Worm (Caenorhabditis elegans): ENCODE measurements around the gene fbxa-45.

Gene fbxa-45

DNA sequence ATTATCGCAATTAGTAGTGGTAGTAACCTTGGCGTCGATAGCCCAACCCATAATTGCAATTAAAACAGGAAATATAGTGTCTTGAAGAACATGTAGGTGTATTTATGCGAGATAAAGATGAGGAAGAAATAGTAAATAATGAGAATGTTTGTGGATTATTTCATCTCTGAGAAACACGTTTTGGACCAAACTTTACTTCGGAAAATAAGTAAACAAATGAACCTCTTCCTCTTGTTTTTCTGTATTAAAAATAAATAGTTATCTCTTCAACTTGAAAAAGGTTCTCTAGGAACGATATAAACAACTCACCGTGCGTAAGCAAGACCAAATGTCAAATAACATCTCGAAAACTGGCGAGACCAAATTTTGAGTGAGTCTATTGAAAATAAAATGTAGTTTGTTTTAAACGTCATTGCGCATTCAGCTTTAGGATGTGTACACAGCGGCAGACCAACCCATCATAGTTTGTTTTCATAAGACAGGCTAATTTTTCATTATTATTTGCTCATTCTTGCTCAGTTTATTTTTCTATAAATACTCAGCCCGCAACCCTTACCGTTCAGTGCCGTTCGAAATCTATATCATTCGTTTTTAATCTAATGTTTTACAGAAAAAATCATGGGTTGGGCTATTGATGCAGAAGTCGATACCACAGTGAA, 16.9 kb downstream of the fbxa-45 start, which contains the start of the genes F09C6.11 and F09C6.12:
TSS of gene F09C6.11 (minus strand) at position 51 of the 659 bp plus-strand sequence.
TSS of gene F09C6.12 (plus strand) at position 609 of the 659 bp plus-strand sequence.
- TF ChIP-seq F13C5.2 (tag; optimal IDR thresholded peaks at IDR 0.05) (no peak), hmg-4 (GFP tag; optimal IDR thresholded peaks at IDR 0.05) (no peak), sea-1 (GFP tag; conservative IDR thresholded peaks at IDR 0.05) (no peak)

DNA sequence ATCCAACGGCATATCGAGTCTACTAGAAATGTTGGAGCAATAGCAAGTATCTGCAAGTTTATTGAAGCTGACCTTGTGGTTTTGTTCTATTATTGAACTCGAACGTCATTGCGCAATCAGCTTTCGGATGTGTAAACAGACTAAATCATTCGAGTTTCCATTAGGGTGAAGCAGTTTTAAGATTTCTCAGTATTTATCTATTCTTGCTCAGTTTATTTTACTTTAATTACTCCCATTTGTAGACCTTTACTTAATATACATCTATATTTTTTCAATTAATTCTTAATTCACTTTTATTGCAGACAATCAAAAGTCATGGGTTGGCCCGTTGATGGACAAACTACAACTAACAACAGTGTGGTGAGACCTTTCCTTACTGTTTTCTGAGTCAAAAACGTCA, 18.6 kb downstream of the fbxa-45 start, which contains the start of gene F09C6.14:
TSS of gene F09C6.14 (plus strand) at position 301 of the 400 bp plus-strand sequence.
- TF ChIP-seq aly-1 (tag; optimal IDR thresholded peaks at IDR 0.05) (no peak), pes-1 (GFP tag; IDR thresholded peaks at IDR 0.05) (no peak), sea-1 (GFP tag; conservative IDR thresholded peaks at IDR 0.05) (no peak), hnd-1 (tag; optimal IDR thresholded peaks at IDR 0.05) (no peak), hmg-4 (GFP tag; optimal IDR thresholded peaks at IDR 0.05) (no peak), hmbx-1 (tag; optimal IDR thresholded peaks at IDR 0.05) (no peak), ama-1 (optimal IDR thresholded peaks at IDR 0.05) (no peak), ceh-36 (tag; optimal IDR thresholded peaks at IDR 0.05) (no peak), ets-7 (tag; optimal IDR thresholded peaks at IDR 0.05) (no peak), tbx-37 (GFP tag; conservative IDR thresholded peaks at IDR 0.05) (no peak), ceh-13 (GFP tag; optimal IDR thresholded peaks at IDR 0.05) (no peak), scrt-1 (GFP tag; IDR thresholded peaks at IDR 0.05) (no peak), tra-4 (tag; optimal IDR thresholded peaks at IDR 0.05) (no peak), flt-1 (GFP tag; IDR thresholded peaks at IDR 0.05) (no peak), tbx-11 (GFP tag; IDR thresholded peaks at IDR 0.05) (no peak), B0310.2 (tag; optimal IDR thresholded peaks at IDR 0.05) (no peak), F13C5.2 (tag; optimal IDR thresholded peaks at IDR 0.05) (no peak)

DNA sequence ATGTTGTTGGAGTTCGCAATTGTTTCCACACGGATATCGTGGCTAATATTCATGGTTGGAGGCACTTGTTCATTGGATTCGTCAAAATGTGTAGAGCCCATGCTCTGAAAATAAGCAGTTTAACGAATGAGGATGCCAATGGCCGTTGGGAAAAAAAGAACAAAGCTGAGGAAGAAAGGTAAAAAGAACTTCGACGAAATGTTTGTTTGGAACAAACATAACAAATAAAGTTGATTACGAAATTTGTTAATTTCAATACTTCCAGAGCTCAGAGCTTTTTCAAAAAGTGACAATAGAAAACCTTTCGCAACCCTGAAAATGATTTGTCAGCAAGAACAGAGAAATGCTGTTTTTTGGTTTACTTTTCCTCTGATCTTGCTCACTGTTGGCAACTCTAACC, 19.2 kb downstream of the fbxa-45 start, which contains the start of gene F09C6.3:
TSS of gene F09C6.3 (minus strand) at position 101 of the 400 bp plus-strand sequence.
- no peak for TF ChIP-seq ceh-13 (GFP tag; optimal IDR thresholded peaks at IDR 0.05)
- TF ChIP-seq ama-1 (optimal IDR thresholded peaks at IDR 0.05) = no peak
- no peak for TF ChIP-seq tbx-37 (GFP tag; conservative IDR thresholded peaks at IDR 0.05)
- TF ChIP-seq tra-4 (tag; optimal IDR thresholded peaks at IDR 0.05) = no peak
- no peak for TF ChIP-seq B0310.2 (tag; optimal IDR thresholded peaks at IDR 0.05)
- TF ChIP-seq hmg-4 (GFP tag; optimal IDR thresholded peaks at IDR 0.05) = no peak
- TF ChIP-seq aly-1 (tag; optimal IDR thresholded peaks at IDR 0.05) = no peak

DNA sequence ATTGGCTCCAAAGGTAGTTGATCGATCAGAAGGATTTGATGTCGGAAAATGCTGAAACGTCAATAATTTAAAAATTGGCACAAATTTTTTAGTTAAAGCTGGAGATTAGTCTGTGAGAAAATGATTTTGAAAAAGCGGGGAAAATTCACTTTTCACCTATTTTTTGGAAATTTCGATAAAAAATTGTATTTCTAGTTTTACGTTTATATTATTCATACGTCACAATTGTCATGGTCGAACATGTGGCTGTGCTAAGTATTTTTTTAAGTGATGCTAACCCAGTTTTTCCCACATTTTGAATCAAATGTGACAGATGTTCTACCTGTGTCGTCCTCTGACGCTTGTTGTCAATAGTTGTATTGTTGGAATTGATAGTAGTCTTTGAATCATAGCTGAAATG, 19.7 kb downstream of the fbxa-45 start:
- TF ChIP-seq B0310.2 (tag; optimal IDR thresholded peaks at IDR 0.05) = no peak
- TF ChIP-seq flt-1 (GFP tag; IDR thresholded peaks at IDR 0.05) = no peak
- TF ChIP-seq tra-4 (tag; optimal IDR thresholded peaks at IDR 0.05) = no peak

DNA sequence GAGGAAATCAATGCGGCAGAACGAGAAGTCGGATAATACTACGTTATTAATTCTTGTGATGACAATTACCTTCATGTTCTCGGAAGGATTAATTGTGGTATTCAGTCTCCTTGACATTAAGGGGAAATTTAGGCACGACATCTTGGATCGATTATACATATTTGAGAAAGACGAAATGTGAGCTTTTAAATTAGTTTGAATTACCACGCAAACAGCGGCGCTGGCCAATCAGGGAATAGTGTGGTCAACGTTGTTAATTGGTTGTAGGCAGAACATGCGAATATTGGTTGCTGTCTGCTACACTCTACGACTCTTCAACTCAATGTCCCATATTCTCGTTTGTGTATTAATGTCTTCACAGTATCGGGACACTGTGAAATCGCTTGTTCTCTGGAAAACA, 24.3 kb downstream of the fbxa-45 start, which contains the start of gene F49A5.10:
TSS of gene F49A5.10 (plus strand) at position 301 of the 400 bp plus-strand sequence.
- TF ChIP-seq tra-4 (tag; optimal IDR thresholded peaks at IDR 0.05) (no peak), hmg-4 (GFP tag; optimal IDR thresholded peaks at IDR 0.05) (no peak), pes-1 (GFP tag; IDR thresholded peaks at IDR 0.05) (no peak), B0310.2 (tag; optimal IDR thresholded peaks at IDR 0.05) (no peak), sea-1 (GFP tag; conservative IDR thresholded peaks at IDR 0.05) (no peak), hmbx-1 (tag; optimal IDR thresholded peaks at IDR 0.05) (no peak), hnd-1 (tag; optimal IDR thresholded peaks at IDR 0.05) (no peak), ceh-36 (tag; optimal IDR thresholded peaks at IDR 0.05) (no peak), aly-1 (tag; optimal IDR thresholded peaks at IDR 0.05) (no peak), tbx-37 (GFP tag; conservative IDR thresholded peaks at IDR 0.05) (no peak), flt-1 (GFP tag; IDR thresholded peaks at IDR 0.05) (no peak), F13C5.2 (tag; optimal IDR thresholded peaks at IDR 0.05) (no peak), scrt-1 (GFP tag; IDR thresholded peaks at IDR 0.05) (no peak), ets-7 (tag; optimal IDR thresholded peaks at IDR 0.05) (no peak)

DNA sequence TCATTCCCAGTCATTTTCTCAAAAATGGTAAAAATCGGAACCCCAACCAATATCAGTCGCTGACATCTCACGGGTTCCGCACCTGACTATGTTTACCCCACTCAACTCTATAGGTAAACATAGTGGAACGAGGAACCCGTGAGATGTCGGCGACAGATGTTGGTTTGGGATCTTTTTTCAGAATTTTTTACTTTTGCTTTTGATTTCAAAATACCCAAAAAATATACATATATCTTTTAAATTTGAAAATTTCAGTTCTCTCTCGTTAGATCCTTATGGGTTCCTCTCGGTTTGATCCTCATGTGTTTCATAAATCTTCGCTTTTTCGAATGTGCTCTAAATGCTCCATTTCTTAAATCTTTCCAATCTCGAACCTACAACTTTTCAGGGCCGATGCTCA, 25.6 kb downstream of the fbxa-45 start, which contains the start of gene srw-23:
TSS of gene srw-23 (plus strand) at position 301 of the 400 bp plus-strand sequence.
- TF ChIP-seq F13C5.2 (tag; optimal IDR thresholded peaks at IDR 0.05) = no peak
- no peak for TF ChIP-seq hmbx-1 (tag; optimal IDR thresholded peaks at IDR 0.05)

DNA sequence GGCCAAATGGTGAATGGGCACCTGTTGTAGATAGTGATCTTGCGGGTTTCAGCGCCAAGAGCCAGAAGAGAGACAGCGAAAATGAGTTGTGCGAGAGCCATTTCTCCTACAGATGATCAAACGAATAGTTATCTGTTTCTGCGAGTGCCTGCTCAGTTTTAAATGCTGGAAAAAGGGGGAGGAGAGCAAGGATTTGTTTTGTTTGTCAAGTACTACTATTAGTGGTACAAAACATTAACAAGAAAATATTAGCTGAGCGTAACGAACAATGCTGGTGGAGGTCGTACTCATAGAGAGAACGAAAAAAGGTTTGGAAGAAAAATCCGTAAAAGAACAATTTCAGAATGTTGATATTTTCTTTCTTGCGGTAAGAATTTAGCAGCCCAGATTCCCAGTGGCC, 27.9 kb downstream of the fbxa-45 start, which contains the start of gene thn-4:
TSS of gene thn-4 (minus strand) at position 101 of the 400 bp plus-strand sequence.
- TF ChIP-seq sea-1 (GFP tag; conservative IDR thresholded peaks at IDR 0.05) (no peak), ceh-36 (tag; optimal IDR thresholded peaks at IDR 0.05) (no peak), tbx-37 (GFP tag; conservative IDR thresholded peaks at IDR 0.05) (no peak), pes-1 (GFP tag; IDR thresholded peaks at IDR 0.05) (no peak), hnd-1 (tag; optimal IDR thresholded peaks at IDR 0.05) (no peak), tbx-11 (GFP tag; IDR thresholded peaks at IDR 0.05) (no peak), tra-4 (tag; optimal IDR thresholded peaks at IDR 0.05) (no peak), aly-1 (tag; optimal IDR thresholded peaks at IDR 0.05) (no peak), hmbx-1 (tag; optimal IDR thresholded peaks at IDR 0.05) (no peak), flt-1 (GFP tag; IDR thresholded peaks at IDR 0.05) (no peak), ets-7 (tag; optimal IDR thresholded peaks at IDR 0.05) (no peak), ceh-13 (GFP tag; optimal IDR thresholded peaks at IDR 0.05) (no peak)

DNA sequence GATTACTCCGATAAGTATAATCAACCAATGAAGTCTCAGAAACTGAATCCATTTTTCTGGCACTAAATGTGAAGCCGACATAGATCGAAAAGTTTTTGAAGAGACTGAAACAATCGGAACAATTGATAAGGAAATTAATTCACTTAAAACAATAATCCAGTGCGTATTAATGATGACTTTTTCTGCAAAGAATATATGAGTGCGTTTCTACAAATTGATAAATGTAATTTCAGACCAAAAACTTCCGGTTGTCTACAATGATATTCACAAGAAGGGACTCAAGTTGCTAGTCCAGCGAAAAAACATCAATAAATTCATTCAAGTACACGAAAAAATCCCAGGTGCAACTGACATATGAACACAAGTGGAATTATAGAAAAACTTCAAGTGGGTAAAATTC, 29.5 kb downstream of the fbxa-45 start, which contains the start of gene clec-33:
TSS of gene clec-33 (minus strand) at position 101 of the 400 bp plus-strand sequence.
- TF ChIP-seq tra-4 (tag; optimal IDR thresholded peaks at IDR 0.05) = no peak
- no peak for TF ChIP-seq pes-1 (GFP tag; IDR thresholded peaks at IDR 0.05)
- no peak for TF ChIP-seq flt-1 (GFP tag; IDR thresholded peaks at IDR 0.05)
- no peak for TF ChIP-seq hmg-4 (GFP tag; optimal IDR thresholded peaks at IDR 0.05)

Data from whole organism, early embryonic.